Fruit fly (Drosophila melanogaster) whole organism, adult: ENCODE measurements around the gene to.

ENCODE experiments used
- CG11617 ChIP-seq: fragments of 200-800 bp; sonication (Bioruptor generic); optimal IDR thresholded peaks from 2 replicates; lab custom pipeline; 2017; ENCODE audit warnings: mild to moderate bottlenecking, missing biosample characterization, missing genetic modification reagents, missing genetic modification characterization
- Mnt ChIP-seq: fragments of 200-800 bp; sonication (Bioruptor generic); optimal IDR thresholded peaks from 2 replicates; lab custom pipeline; 2016; ENCODE audit warnings: missing biosample characterization, mild to moderate bottlenecking, missing genetic modification characterization
- bab1 ChIP-seq: fragments of 200-800 bp; sonication (Bioruptor generic); optimal IDR thresholded peaks from 3 replicates; lab custom pipeline; 2019; ENCODE audit warnings: missing biosample characterization, mild to moderate bottlenecking, missing genetic modification characterization, moderate library complexity
- cic ChIP-seq: fragments of 200-800 bp; sonication (Bioruptor generic); optimal IDR thresholded peaks from 2 replicates; lab custom pipeline; 2017; ENCODE audit warnings: missing biosample characterization, mild to moderate bottlenecking, missing genetic modification characterization, moderate library complexity
- kay ChIP-seq: fragments of 200-800 bp; sonication (Bioruptor generic); peaks from one replicate; lab custom pipeline; 2016; ENCODE audit warnings: missing biosample characterization, missing genetic modification characterization, borderline replicate concordance
- tj ChIP-seq: fragments of 200-800 bp; sonication (Bioruptor generic); optimal IDR thresholded peaks from 3 replicates; lab custom pipeline; 2017; ENCODE audit warnings: missing biosample characterization, mild to moderate bottlenecking, missing genetic modification characterization, moderate library complexity

- TF ChIP-seq cic (GFP tag; lab: Kevin White, UChicago) (peak; percentile 0), kay (GFP tag; lab: Kevin White, UChicago) (no peak), Mnt (GFP tag; lab: Kevin White, UChicago) (no peak), bab1 (no peak), CG11617 (no peak), tj (GFP tag; lab: Kevin White, UChicago) (no peak)
Observed at dm6 chr3R:25273537-25273936, 33.6 kb downstream of the to start, which contains the start of gene CG11878.
